Fruit fly (Drosophila melanogaster) whole organism, adult: Measurements from ENCODE around the gene Ac76E.
A peak's percentile ranks its signal among the peaks of the same experiment; 100 is the strongest.

Experiments
- cic ChIP-seq: fragments of 200-800 bp; sonication (Bioruptor generic); optimal IDR thresholded peaks from 2 replicates; lab custom pipeline; 2017; ENCODE audit warnings: missing biosample characterization, mild to moderate bottlenecking, missing genetic modification characterization, moderate library complexity
- kay ChIP-seq: fragments of 200-800 bp; sonication (Bioruptor generic); peaks from one replicate; lab custom pipeline; 2016; ENCODE audit warnings: missing biosample characterization, missing genetic modification characterization, borderline replicate concordance

dm6 chr3L:19991714-19992231, 52.7 kb downstream of the Ac76E start, which contains the start of the genes CG7646 and Nca:
- TF ChIP-seq cic (no peak), kay (peak; percentile 41)
